Worm (Caenorhabditis elegans) whole organism, L2 larva: ENCODE data around the gene tsp-9.

Source experiments
- C34F6.9 ChIP-seq: fragments of 150-350 bp; optimal IDR thresholded peaks from 2 replicates; lab custom pipeline; 2014; ENCODE audit warnings: missing biosample characterization, missing genetic modification characterization
- F13H6.1 ChIP-seq: sonication (generic microtip); optimal IDR thresholded peaks from 2 replicates; lab custom pipeline; 2016; ENCODE audit warnings: missing genetic modification characterization, missing compliant biosample characterization
- R02D3.7 ChIP-seq: fragments of 150-350 bp; optimal IDR thresholded peaks from 2 replicates; lab custom pipeline; 2014; ENCODE audit warnings: missing biosample characterization, missing genetic modification characterization
- ZK546.5 ChIP-seq: sonication (generic microtip); optimal IDR thresholded peaks from 2 replicates; lab custom pipeline; 2017; ENCODE audit warnings: missing biosample characterization, missing genetic modification characterization
- alr-1 ChIP-seq: fragments of 150-350 bp; optimal IDR thresholded peaks from 2 replicates; lab custom pipeline; 2014; ENCODE audit warnings: missing biosample characterization, missing genetic modification characterization
- blmp-1 ChIP-seq: sonication (generic microtip); optimal IDR thresholded peaks from 2 replicates; lab custom pipeline; 2017; ENCODE audit warnings: missing genetic modification characterization, mild to moderate bottlenecking, missing compliant biosample characterization, antibody characterized with exemption, moderate library complexity; ENCODE audit not compliant: insufficient read depth
- ceh-82 ChIP-seq: fragments of 150-350 bp; optimal IDR thresholded peaks from 2 replicates; lab custom pipeline; 2014; ENCODE audit warnings: missing biosample characterization, missing genetic modification characterization
- crh-2 ChIP-seq: sonication (generic microtip); optimal IDR thresholded peaks from 2 replicates; lab custom pipeline; 2017; ENCODE audit warnings: missing biosample characterization, missing genetic modification characterization
- egl-27 ChIP-seq: sonication (generic microtip); optimal IDR thresholded peaks from 3 replicates; lab custom pipeline; 2017; ENCODE audit warnings: missing biosample characterization, missing genetic modification reagents, missing genetic modification characterization
- elt-1 ChIP-seq: fragments of 150-350 bp; optimal IDR thresholded peaks from 2 replicates; lab custom pipeline; 2014; ENCODE audit warnings: missing biosample characterization, missing genetic modification characterization
- fos-1 ChIP-seq: fragments of 150-350 bp; optimal IDR thresholded peaks from 2 replicates; lab custom pipeline; 2014; ENCODE audit warnings: missing biosample characterization, missing genetic modification characterization
- gmeb-1 ChIP-seq: fragments of 150-350 bp; optimal IDR thresholded peaks from 2 replicates; lab custom pipeline; 2014; ENCODE audit warnings: missing biosample characterization, missing genetic modification characterization
- lin-11 ChIP-seq: fragments of 150-350 bp; sonication (generic microtip); optimal IDR thresholded peaks from 2 replicates; lab custom pipeline; 2014; ENCODE audit warnings: missing biosample characterization, missing genetic modification characterization, inconsistent platforms, mixed read lengths
- lin-13 ChIP-seq: fragments of 150-350 bp; optimal IDR thresholded peaks from 2 replicates; lab custom pipeline; 2014; ENCODE audit warnings: missing biosample characterization, missing genetic modification reagents, missing genetic modification characterization
- lin-39 ChIP-seq: fragments of 150-350 bp; optimal IDR thresholded peaks from 2 replicates; lab custom pipeline; 2014; ENCODE audit warnings: missing biosample characterization, missing genetic modification reagents, missing genetic modification characterization
- lsy-2 ChIP-seq, 2 experiments: fragments of 150-350 bp in 1 of 2; sonication (generic microtip) in 1 of 2; optimal IDR thresholded peaks; 2 replicates each; lab custom pipeline; 2014 to 2017; ENCODE audit warnings: missing biosample characterization in 2 of 2, missing genetic modification characterization in 2 of 2
- mdl-1 ChIP-seq, 2 experiments: fragments of 150-350 bp in 1 of 2; sonication (generic microtip) in 1 of 2; optimal IDR thresholded peaks; 2 replicates each; lab custom pipeline; 2017; ENCODE audit warnings: missing biosample characterization in 2 of 2, missing genetic modification characterization in 2 of 2
- nhr-10 ChIP-seq: sonication (generic microtip); optimal IDR thresholded peaks from 2 replicates; lab custom pipeline; 2017; ENCODE audit warnings: missing biosample characterization, missing genetic modification characterization
- nhr-12 ChIP-seq: fragments of 150-350 bp; optimal IDR thresholded peaks from 2 replicates; lab custom pipeline; 2014; ENCODE audit warnings: missing biosample characterization, missing genetic modification characterization
- nhr-21 ChIP-seq: fragments of 150-350 bp; optimal IDR thresholded peaks from 2 replicates; lab custom pipeline; 2014; ENCODE audit warnings: missing biosample characterization, missing genetic modification characterization
- nhr-6 ChIP-seq: fragments of 150-350 bp; optimal IDR thresholded peaks from 2 replicates; lab custom pipeline; 2014; ENCODE audit warnings: missing biosample characterization, missing genetic modification characterization
- peb-1 ChIP-seq: fragments of 150-350 bp; optimal IDR thresholded peaks from 2 replicates; lab custom pipeline; 2014; ENCODE audit warnings: missing biosample characterization, missing genetic modification characterization
- skn-1 ChIP-seq: sonication (generic microtip); optimal IDR thresholded peaks from 2 replicates; lab custom pipeline; 2017; ENCODE audit warnings: missing biosample characterization, missing genetic modification characterization
- sma-3 ChIP-seq: sonication (generic microtip); optimal IDR thresholded peaks from 2 replicates; lab custom pipeline; 2016; ENCODE audit warnings: missing genetic modification reagents, missing genetic modification characterization, missing compliant biosample characterization
- sma-9 ChIP-seq, 2 experiments: fragments of 150-350 bp in 1 of 2; sonication (generic microtip) in 1 of 2; optimal IDR thresholded peaks; 2 replicates each; lab custom pipeline; 2014 to 2016; ENCODE audit warnings: missing genetic modification characterization in 2 of 2, mild to moderate bottlenecking in 1 of 2, missing biosample characterization in 1 of 2, missing compliant biosample characterization in 1 of 2, missing genetic modification reagents in 1 of 2, moderate library complexity in 1 of 2
- snpc-4 ChIP-seq: fragments of 150-350 bp; optimal IDR thresholded peaks from 2 replicates; lab custom pipeline; 2014; ENCODE audit warnings: missing biosample characterization, missing genetic modification characterization
- unc-55 ChIP-seq: fragments of 150-350 bp; sonication (generic microtip); optimal IDR thresholded peaks from 3 replicates; lab custom pipeline; 2014; ENCODE audit warnings: missing biosample characterization, missing genetic modification reagents, missing genetic modification characterization
- zag-1 ChIP-seq: fragments of 150-350 bp; optimal IDR thresholded peaks from 2 replicates; lab custom pipeline; 2014; ENCODE audit warnings: missing biosample characterization, missing genetic modification characterization
- ztf-11 ChIP-seq: sonication (generic microtip); optimal IDR thresholded peaks from 2 replicates; lab custom pipeline; 2017; ENCODE audit warnings: missing biosample characterization, missing genetic modification characterization

Gene tsp-9

DNA sequence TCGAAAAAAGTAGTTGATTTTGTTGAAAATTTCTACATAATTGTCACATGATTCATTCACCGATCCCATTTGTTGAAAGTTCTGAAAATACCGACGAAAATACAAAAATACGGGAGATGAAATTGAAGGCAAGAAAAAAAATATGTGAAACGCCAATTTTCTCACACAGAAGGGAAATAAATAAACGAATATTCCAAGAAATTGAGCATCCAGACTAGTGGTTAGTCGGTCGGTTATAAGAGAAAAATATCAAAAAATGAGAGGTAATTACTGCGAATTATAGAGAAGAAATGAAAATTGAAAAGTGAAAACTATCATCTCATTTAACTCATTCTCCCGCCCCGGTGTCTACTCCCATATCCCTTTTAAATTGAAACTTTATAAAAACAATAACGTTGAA is 9.7 kb downstream of the tsp-9 start, which contains the start of gene npr-11:
Gene npr-11 (minus strand): TSS at position 101 of the 400 bp plus-strand sequence.
- TF ChIP-seq R02D3.7 (tag; lab: Kevin White, UChicago): no peak
- TF ChIP-seq, all 48 proteins: peak for 0

DNA sequence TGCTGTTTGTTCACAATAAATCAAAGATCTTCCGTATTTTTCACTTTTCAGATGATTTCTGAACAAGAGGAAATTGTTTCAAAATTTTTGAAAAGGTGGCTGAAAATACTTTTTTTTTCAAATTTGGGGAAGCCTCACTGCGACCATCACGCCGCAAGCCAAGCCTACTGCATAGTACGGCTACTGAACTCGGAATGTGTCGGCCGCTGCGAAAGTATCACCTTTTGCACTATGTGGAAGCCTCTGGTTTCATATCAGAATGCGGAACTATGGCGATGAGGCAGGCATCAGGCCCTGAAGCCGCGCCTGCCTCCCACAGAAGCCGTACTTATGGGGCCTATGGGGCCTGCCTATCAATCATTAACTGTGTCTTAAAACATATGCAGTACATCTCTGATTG is 11.9 kb downstream of the tsp-9 start:
- TF ChIP-seq nhr-6 (tag; lab: Kevin White, UChicago): no peak
- no peak for TF ChIP-seq fos-1 (tag; lab: Kevin White, UChicago)
- no peak for TF ChIP-seq egl-27 (tag; lab: Kevin White, UChicago)
- no peak for TF ChIP-seq lin-39 (tag; lab: Kevin White, UChicago)
- TF ChIP-seq blmp-1 (tag; lab: Kevin White, UChicago): no peak
- TF ChIP-seq mdl-1 (tag; optimal IDR thresholded peaks at IDR 0.05; lab: Kevin White, UChicago): no peak
- no peak for TF ChIP-seq lin-11 (tag; lab: Kevin White, UChicago)
- no peak for TF ChIP-seq lin-13
- no peak for TF ChIP-seq C34F6.9
- TF ChIP-seq nhr-12 (tag; lab: Kevin White, UChicago): no peak
- TF ChIP-seq ceh-82 (tag; lab: Kevin White, UChicago): no peak
- TF ChIP-seq ztf-11 (tag; lab: Kevin White, UChicago): no peak
- TF ChIP-seq alr-1 (tag; lab: Kevin White, UChicago): no peak
- no peak for TF ChIP-seq zag-1 (tag; lab: Kevin White, UChicago)
- no peak for TF ChIP-seq skn-1 (tag; lab: Kevin White, UChicago)
- no peak for TF ChIP-seq nhr-10

DNA sequence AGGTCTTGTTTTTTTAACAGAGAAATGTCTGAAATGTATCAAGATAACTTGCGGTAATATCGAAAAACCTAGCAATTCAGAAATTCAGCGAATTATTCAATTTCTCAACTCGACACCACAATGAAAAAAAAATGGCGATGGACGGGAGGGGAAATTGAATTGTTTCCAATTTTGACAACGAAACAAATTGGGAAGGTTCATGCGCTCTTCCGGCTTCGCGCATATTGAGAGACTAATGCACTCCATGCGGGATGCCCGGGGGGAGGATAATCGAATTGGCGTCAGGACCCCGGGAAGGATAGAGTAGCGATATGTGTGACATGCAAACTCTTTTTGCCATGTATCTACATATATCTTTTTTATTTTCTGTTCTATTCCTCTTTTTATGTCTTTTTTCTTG is 19.5 kb downstream of the tsp-9 start:
- TF ChIP-seq unc-55 (GFP tag; lab: Kevin White, UChicago) (no peak), zag-1 (tag; lab: Kevin White, UChicago) (peak; percentile 52), lsy-2 (tag; optimal IDR thresholded peaks at IDR 0.05; lab: Kevin White, UChicago) (no peak)

DNA sequence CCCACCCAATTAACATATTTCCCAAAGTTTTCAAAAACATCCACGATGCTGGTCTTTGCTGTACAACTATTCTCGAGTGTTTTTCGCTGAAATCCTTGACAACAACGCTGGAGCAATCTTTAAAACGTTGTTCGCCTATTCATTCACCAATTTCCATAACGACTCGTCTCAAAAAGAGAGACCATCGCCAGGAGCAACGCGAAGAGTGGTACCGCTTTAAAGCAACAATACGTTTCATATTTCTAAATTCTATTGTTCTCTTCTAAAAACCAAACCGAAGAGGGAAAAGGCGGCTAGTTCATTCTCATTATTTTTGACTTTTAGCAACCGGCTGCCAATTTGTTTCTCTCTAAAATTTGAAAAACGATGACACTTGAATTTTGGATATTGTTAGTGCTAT is 24.8 kb downstream of the tsp-9 start, which contains the start of gene C25G6.1:
Gene C25G6.1 (plus strand): TSS at position 301 of the 400 bp plus-strand sequence.
- TF ChIP-seq lsy-2 (tag; optimal IDR thresholded peaks at IDR 0.05; lab: Kevin White, UChicago): no peak
- TF ChIP-seq fos-1 (tag; lab: Kevin White, UChicago): no peak
- no peak for TF ChIP-seq ztf-11 (tag; lab: Kevin White, UChicago)
- TF ChIP-seq nhr-6 (tag; lab: Kevin White, UChicago): no peak
- no peak for TF ChIP-seq peb-1 (tag; lab: Kevin White, UChicago)
- TF ChIP-seq C34F6.9: no peak
- no peak for TF ChIP-seq sma-3 (GFP tag; lab: Kevin White, UChicago)
- no peak for TF ChIP-seq ceh-82 (tag; lab: Kevin White, UChicago)
- no peak for TF ChIP-seq lin-11 (tag; lab: Kevin White, UChicago)
- TF ChIP-seq, all 48 proteins: peak for 0

DNA sequence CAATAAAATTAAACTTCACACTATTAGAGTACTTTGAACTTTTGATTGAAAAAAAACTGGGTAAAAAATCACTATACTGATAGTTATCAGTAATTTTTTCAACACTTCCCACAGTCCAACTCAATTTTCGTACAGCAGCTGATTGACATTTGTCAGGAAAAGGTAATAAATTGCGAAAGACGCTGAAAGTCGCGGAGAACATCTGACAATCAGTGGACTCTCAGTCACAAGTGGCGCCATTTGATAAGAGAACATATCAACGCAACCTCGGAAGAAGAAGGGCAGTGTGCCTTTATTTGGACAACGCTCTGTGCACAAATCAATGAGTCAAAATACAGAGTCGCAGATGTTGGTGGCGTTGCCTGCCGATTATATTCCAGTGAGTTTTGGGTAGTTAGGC is 26.7 kb downstream of the tsp-9 start, which contains the start of gene C52B11.5:
Gene C52B11.5 (plus strand): TSS at position 250 of the 400 bp plus-strand sequence.
- TF ChIP-seq peb-1 (tag; lab: Kevin White, UChicago) (no peak), F13H6.1 (tag; lab: Kevin White, UChicago) (peak; percentile 5), fos-1 (tag; lab: Kevin White, UChicago) (peak; percentile 85), skn-1 (tag; lab: Kevin White, UChicago) (no peak), crh-2 (tag; lab: Kevin White, UChicago) (peak; percentile 21), nhr-21 (no peak), ZK546.5 (tag; lab: Kevin White, UChicago) (no peak), elt-1 (no peak), sma-9 (GFP tag; optimal IDR thresholded peaks at IDR 0.05; lab: Kevin White, UChicago) (peak; percentile 28), sma-9 (tag; optimal IDR thresholded peaks at IDR 0.05; lab: Kevin White, UChicago) (no peak), gmeb-1 (tag; lab: Kevin White, UChicago) (peak; percentile 2), lin-39 (tag; lab: Kevin White, UChicago) (no peak)

DNA sequence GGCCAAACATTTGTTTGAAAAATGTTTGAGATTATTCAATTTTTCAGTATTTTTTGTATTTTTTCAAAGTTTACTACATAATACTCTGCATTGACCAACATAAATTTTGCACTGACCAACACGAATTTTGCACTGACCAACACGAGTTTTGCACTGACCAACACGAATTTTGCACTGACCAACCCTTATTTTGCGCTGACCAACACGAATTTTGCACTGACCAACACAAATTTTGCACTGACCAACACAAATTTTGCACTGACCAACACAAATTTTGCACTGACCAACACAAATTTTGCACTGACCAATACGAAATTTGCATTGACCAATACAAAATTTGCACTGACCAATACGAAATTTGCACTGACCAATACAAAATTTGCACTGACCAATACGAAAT is 47.1 kb downstream of the tsp-9 start:
- TF ChIP-seq lin-11 (tag; lab: Kevin White, UChicago) (no peak), snpc-4 (tag; lab: Kevin White, UChicago) (no peak), egl-27 (tag; lab: Kevin White, UChicago) (no peak), zag-1 (tag; lab: Kevin White, UChicago) (no peak)
- TF ChIP-seq, all 48 proteins: peak for 0
